Fruit fly (Drosophila melanogaster) whole organism, embryonic: Measurements from ENCODE around the gene CG16736.

Source experiments
- Bteb2 ChIP-seq: fragments of 200-800 bp; sonication (Bioruptor generic); optimal IDR thresholded peaks from 2 replicates; lab custom pipeline; 2016; ENCODE audit warnings: missing biosample characterization, missing genetic modification characterization
- CG10147 ChIP-seq: fragments of 200-800 bp; sonication (Bioruptor generic); optimal IDR thresholded peaks from 2 replicates; lab custom pipeline; 2019; ENCODE audit warnings: missing biosample characterization, mild to moderate bottlenecking, missing genetic modification characterization, moderate library complexity
- CG1024 ChIP-seq: fragments of 200-800 bp; sonication (Bioruptor generic); IDR thresholded peaks from 2 replicates; pipeline ENCODE4 v1.3.6; 2022; ENCODE audit warnings: missing biosample characterization, missing genetic modification characterization
- CG10321 ChIP-seq: fragments of 200-800 bp; sonication (Bioruptor generic); IDR thresholded peaks from 2 replicates; pipeline ENCODE4 v1.3.6; 2022; ENCODE audit warnings: missing biosample characterization, missing genetic modification characterization
- CG10431 ChIP-seq: fragments of 200-800 bp; sonication (Bioruptor generic); optimal IDR thresholded peaks from 3 replicates; lab custom pipeline; 2018; ENCODE audit warnings: missing biosample characterization, mild to moderate bottlenecking, missing genetic modification characterization
- CG10462 ChIP-seq: fragments of 200-800 bp; sonication (Bioruptor generic); optimal IDR thresholded peaks from 2 replicates; lab custom pipeline; 2016; ENCODE audit warnings: missing biosample characterization, missing genetic modification characterization
- CG10979 ChIP-seq: fragments of 200-800 bp; sonication (Bioruptor generic); optimal IDR thresholded peaks from 2 replicates; lab custom pipeline; 2018; ENCODE audit warnings: missing biosample characterization, mild to moderate bottlenecking, missing genetic modification characterization, moderate library complexity
- CG11696 ChIP-seq: fragments of 200-800 bp; sonication (Bioruptor generic); IDR thresholded peaks from 2 replicates; pipeline ENCODE4 v1.3.6; 2022; ENCODE audit warnings: missing biosample characterization, missing genetic modification characterization
- CG14710 ChIP-seq: fragments of 200-800 bp; sonication (Bioruptor generic); optimal IDR thresholded peaks from 3 replicates; lab custom pipeline; 2019; ENCODE audit warnings: missing biosample characterization, mild to moderate bottlenecking, missing genetic modification characterization, moderate library complexity
- CG15269 ChIP-seq: fragments of 200-800 bp; sonication (Bioruptor generic); optimal IDR thresholded peaks from 2 replicates; lab custom pipeline; 2018; ENCODE audit warnings: missing biosample characterization, mild to moderate bottlenecking, missing genetic modification characterization, moderate library complexity
- CG15696 ChIP-seq: fragments of 200-800 bp; sonication (Bioruptor generic); optimal IDR thresholded peaks from 2 replicates; lab custom pipeline; 2019; ENCODE audit warnings: missing biosample characterization, mild to moderate bottlenecking, missing genetic modification characterization, moderate library complexity
- CG16815 ChIP-seq: fragments of 200-800 bp; sonication (Bioruptor generic); optimal IDR thresholded peaks from 3 replicates; lab custom pipeline; 2017; ENCODE audit warnings: missing biosample characterization, mild to moderate bottlenecking, missing genetic modification characterization
- CG18599 ChIP-seq: fragments of 200-800 bp; sonication (Bioruptor generic); optimal IDR thresholded peaks from 3 replicates; lab custom pipeline; 2017; ENCODE audit warnings: missing biosample characterization, missing genetic modification characterization, mild to moderate bottlenecking, moderate library complexity, missing genetic modification reagents
- CG2202 ChIP-seq: fragments of 200-800 bp; sonication (Bioruptor generic); optimal IDR thresholded peaks from 2 replicates; lab custom pipeline; 2018; ENCODE audit warnings: missing biosample characterization, mild to moderate bottlenecking, missing genetic modification characterization
- CG2678 ChIP-seq: fragments of 200-800 bp; sonication (Bioruptor generic); optimal IDR thresholded peaks from 3 replicates; lab custom pipeline; 2019; ENCODE audit warnings: missing biosample characterization, mild to moderate bottlenecking, missing genetic modification characterization, moderate library complexity
- CG31224 ChIP-seq: fragments of 200-800 bp; sonication (Bioruptor generic); IDR thresholded peaks from 2 replicates; pipeline ENCODE4 v1.3.6; 2022; ENCODE audit warnings: missing biosample characterization, missing genetic modification characterization
- CG5180 ChIP-seq: fragments of 200-800 bp; sonication (Bioruptor generic); optimal IDR thresholded peaks from 3 replicates; lab custom pipeline; 2017; ENCODE audit warnings: missing biosample characterization, missing genetic modification characterization, mild to moderate bottlenecking, moderate library complexity, missing genetic modification reagents
- CG6254 ChIP-seq: fragments of 200-800 bp; sonication (Bioruptor generic); optimal IDR thresholded peaks from 3 replicates; lab custom pipeline; 2017; ENCODE audit warnings: mild to moderate bottlenecking, missing biosample characterization, missing genetic modification reagents, missing genetic modification characterization
- CG6654 ChIP-seq: fragments of 200-800 bp; sonication (Bioruptor generic); optimal IDR thresholded peaks from 2 replicates; lab custom pipeline; 2017; ENCODE audit warnings: missing biosample characterization, mild to moderate bottlenecking, missing genetic modification characterization
- CG8388 ChIP-seq: fragments of 200-800 bp; sonication (Bioruptor generic); optimal IDR thresholded peaks from 2 replicates; lab custom pipeline; 2019; ENCODE audit warnings: missing biosample characterization, mild to moderate bottlenecking, missing genetic modification characterization, moderate library complexity
- CG8478 ChIP-seq: fragments of >200 bp; optimal IDR thresholded peaks from 2 replicates; lab custom pipeline; 2018
- CG9817 ChIP-seq: fragments of 200-800 bp; sonication (Bioruptor generic); optimal IDR thresholded peaks from 2 replicates; lab custom pipeline; 2018; ENCODE audit warnings: missing biosample characterization, mild to moderate bottlenecking, missing genetic modification characterization, moderate library complexity
- Fer2 ChIP-seq: fragments of 200-800 bp; sonication (Bioruptor generic); optimal IDR thresholded peaks from 2 replicates; lab custom pipeline; 2018; ENCODE audit warnings: missing biosample characterization, mild to moderate bottlenecking, missing genetic modification characterization, moderate library complexity
- Mad ChIP-seq: fragments of 200-800 bp; sonication (Bioruptor generic); optimal IDR thresholded peaks from 2 replicates; lab custom pipeline; 2016; ENCODE audit warnings: missing biosample characterization, missing genetic modification characterization
- NC2α ChIP-seq: fragments of 200-800 bp; sonication (Bioruptor generic); optimal IDR thresholded peaks from 2 replicates; lab custom pipeline; 2016; ENCODE audit warnings: missing biosample characterization, missing genetic modification characterization
- NC2β ChIP-seq: fragments of 200-800 bp; sonication (Bioruptor generic); optimal IDR thresholded peaks from 2 replicates; lab custom pipeline; 2016; ENCODE audit warnings: missing biosample characterization, missing genetic modification characterization
- Nf-YB ChIP-seq: fragments of 200-800 bp; sonication (Bioruptor generic); optimal IDR thresholded peaks from 3 replicates; lab custom pipeline; 2019; ENCODE audit warnings: missing biosample characterization, mild to moderate bottlenecking, missing genetic modification characterization, moderate library complexity
- Sox102F ChIP-seq: fragments of 200-800 bp; sonication (Bioruptor generic); optimal IDR thresholded peaks from 2 replicates; lab custom pipeline; 2018; ENCODE audit warnings: missing biosample characterization, mild to moderate bottlenecking, missing genetic modification characterization, moderate library complexity
- bcd ChIP-seq: fragments of 200-800 bp; sonication (Bioruptor generic); optimal IDR thresholded peaks from 2 replicates; lab custom pipeline; 2017; ENCODE audit warnings: missing biosample characterization, mild to moderate bottlenecking, missing genetic modification characterization
- br ChIP-seq: fragments of >200 bp; optimal IDR thresholded peaks from 2 replicates; lab custom pipeline; 2017
- chinmo ChIP-seq: fragments of 200-800 bp; sonication (Bioruptor generic); IDR thresholded peaks from 4 replicates; pipeline ENCODE4 v1.3.6; 2022; ENCODE audit warnings: missing biosample characterization, missing genetic modification characterization; ENCODE audit not compliant: partially characterized antibody
- corto ChIP-seq: fragments of 200-800 bp; sonication (Bioruptor generic); optimal IDR thresholded peaks from 2 replicates; lab custom pipeline; 2016; ENCODE audit warnings: missing biosample characterization, mild to moderate bottlenecking, missing genetic modification characterization, moderate library complexity
- dm ChIP-seq: fragments of 200-800 bp; sonication (Bioruptor generic); optimal IDR thresholded peaks from 3 replicates; lab custom pipeline; 2016; ENCODE audit warnings: missing biosample characterization, missing genetic modification characterization
- ewg ChIP-seq: fragments of 200-800 bp; sonication (Bioruptor generic); optimal IDR thresholded peaks from 3 replicates; lab custom pipeline; 2017; ENCODE audit warnings: mild to moderate bottlenecking, missing biosample characterization, missing genetic modification reagents, missing genetic modification characterization
- jumu ChIP-seq: fragments of 200-800 bp; sonication (Bioruptor generic); optimal IDR thresholded peaks from 3 replicates; lab custom pipeline; 2016; ENCODE audit warnings: missing biosample characterization, missing genetic modification characterization
- ken ChIP-seq: fragments of 200-800 bp; sonication (Bioruptor generic); IDR thresholded peaks from 3 replicates; pipeline ENCODE4 v1.3.6; 2022; ENCODE audit warnings: missing biosample characterization, missing genetic modification characterization
- kni ChIP-seq: fragments of 200-800 bp; sonication (Bioruptor generic); optimal IDR thresholded peaks from 3 replicates; lab custom pipeline; 2017; ENCODE audit warnings: mild to moderate bottlenecking, missing biosample characterization, missing genetic modification reagents, missing genetic modification characterization
- lbe ChIP-seq: fragments of 200-800 bp; sonication (Bioruptor generic); optimal IDR thresholded peaks from 2 replicates; lab custom pipeline; 2016; ENCODE audit warnings: missing biosample characterization, mild to moderate bottlenecking, missing genetic modification characterization
- nerfin-1 ChIP-seq: fragments of 200-800 bp; sonication (Bioruptor generic); optimal IDR thresholded peaks from 3 replicates; lab custom pipeline; 2019; ENCODE audit warnings: missing biosample characterization, mild to moderate bottlenecking, missing genetic modification characterization, moderate library complexity
- nerfin-2 ChIP-seq: fragments of 200-800 bp; sonication (Bioruptor generic); IDR thresholded peaks from 2 replicates; pipeline ENCODE4 v1.3.6; 2022; ENCODE audit warnings: missing biosample characterization, missing genetic modification characterization; ENCODE audit not compliant: partially characterized antibody
- phol ChIP-seq: fragments of 200-800 bp; sonication (Bioruptor generic); optimal IDR thresholded peaks from 3 replicates; lab custom pipeline; 2018; ENCODE audit warnings: missing biosample characterization, mild to moderate bottlenecking, missing genetic modification characterization, moderate library complexity
- sens-2 ChIP-seq: fragments of 200-800 bp; sonication (Bioruptor generic); IDR thresholded peaks from 2 replicates; pipeline ENCODE4 v1.3.6; 2022; ENCODE audit warnings: missing biosample characterization, missing genetic modification characterization
- stwl ChIP-seq: fragments of 200-800 bp; sonication (Bioruptor generic); optimal IDR thresholded peaks from 3 replicates; lab custom pipeline; 2018; ENCODE audit warnings: missing biosample characterization, mild to moderate bottlenecking, missing genetic modification characterization, moderate library complexity
- tll ChIP-seq, 2 experiments: fragments of 200-800 bp in 1 of 2; fragments of >200 bp in 1 of 2; sonication (Bioruptor generic) in 1 of 2; optimal IDR thresholded peaks; 2 replicates each; lab custom pipeline; 2017 to 2019; ENCODE audit warnings: missing biosample characterization in 2 of 2, missing genetic modification characterization in 2 of 2, mild to moderate bottlenecking in 1 of 2, moderate library complexity in 1 of 2
- ttk ChIP-seq: fragments of 200-800 bp; sonication (Bioruptor generic); IDR thresholded peaks from 2 replicates; pipeline ENCODE4 v2.1.2; 2022; ENCODE audit warnings: missing biosample characterization, missing genetic modification characterization

CG16736 gene

DNA sequence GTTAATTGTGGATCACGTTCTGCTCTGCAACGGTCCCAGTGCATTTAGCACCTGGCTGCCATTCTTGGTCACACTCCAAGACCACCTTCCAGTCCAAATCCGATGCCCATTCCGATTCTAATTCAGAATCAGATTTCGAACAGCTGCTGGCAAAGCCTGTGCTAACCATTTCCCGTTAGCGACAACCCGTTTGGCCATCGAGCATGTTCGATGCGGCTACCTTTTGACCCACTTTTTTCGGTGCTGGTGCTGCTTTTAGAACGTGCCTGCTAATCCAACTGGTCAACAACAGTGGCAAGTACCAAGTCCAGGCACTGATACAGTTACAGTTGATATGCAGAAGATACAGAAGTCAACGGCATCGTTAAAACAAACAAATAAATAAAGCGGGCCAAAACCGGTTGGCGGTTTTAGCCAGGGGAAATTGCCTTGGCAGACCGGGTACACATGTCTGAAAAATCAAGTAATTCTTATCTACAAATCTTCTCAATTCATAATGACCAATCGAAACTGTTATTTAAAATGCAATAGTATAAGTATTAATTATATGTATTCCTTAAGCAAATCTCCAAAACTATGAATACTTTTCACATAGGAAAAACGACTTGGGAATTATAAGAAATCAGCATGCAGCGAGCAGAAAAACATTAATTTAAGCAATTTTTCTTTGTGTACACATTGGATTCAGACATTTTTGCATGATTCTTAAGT is 8.3 kb downstream of the CG16736 start:
- TF ChIP-seq CG8388 (no peak), CG8478 (lab: Kevin White, UChicago) (no peak), jumu (GFP tag; lab: Kevin White, UChicago) (no peak), nerfin-2 (GFP tag; lab: Robert Waterston, UW) (0 out of 2 replicates have a peak, but pooled peaks have one; percentile 31), stwl (tag; lab: Kevin White, UChicago) (no peak), CG5180 (GFP tag; lab: Kevin White, UChicago) (peak; percentile 95), CG16815 (GFP tag; lab: Kevin White, UChicago) (no peak), Fer2 (tag; lab: Kevin White, UChicago) (no peak), Mad (GFP tag; lab: Kevin White, UChicago) (no peak), kni (peak; percentile 40), CG18599 (GFP tag; lab: Kevin White, UChicago) (no peak), lbe (GFP tag; lab: Kevin White, UChicago) (peak; percentile 15), tll (GFP tag; optimal IDR thresholded peaks at IDR 0.05; lab: Kevin White, UChicago) (peak in 1 of 2 experiments; percentile 74), Nf-YB (GFP tag; lab: Kevin White, UChicago) (no peak), chinmo (GFP tag; lab: Robert Waterston, UW) (0 out of 4 replicates have a peak, but pooled peaks have one; percentile 37), CG10321 (GFP tag; lab: Robert Waterston, UW) (0 out of 2 replicates have a peak, but pooled peaks have one; percentile 19)

DNA sequence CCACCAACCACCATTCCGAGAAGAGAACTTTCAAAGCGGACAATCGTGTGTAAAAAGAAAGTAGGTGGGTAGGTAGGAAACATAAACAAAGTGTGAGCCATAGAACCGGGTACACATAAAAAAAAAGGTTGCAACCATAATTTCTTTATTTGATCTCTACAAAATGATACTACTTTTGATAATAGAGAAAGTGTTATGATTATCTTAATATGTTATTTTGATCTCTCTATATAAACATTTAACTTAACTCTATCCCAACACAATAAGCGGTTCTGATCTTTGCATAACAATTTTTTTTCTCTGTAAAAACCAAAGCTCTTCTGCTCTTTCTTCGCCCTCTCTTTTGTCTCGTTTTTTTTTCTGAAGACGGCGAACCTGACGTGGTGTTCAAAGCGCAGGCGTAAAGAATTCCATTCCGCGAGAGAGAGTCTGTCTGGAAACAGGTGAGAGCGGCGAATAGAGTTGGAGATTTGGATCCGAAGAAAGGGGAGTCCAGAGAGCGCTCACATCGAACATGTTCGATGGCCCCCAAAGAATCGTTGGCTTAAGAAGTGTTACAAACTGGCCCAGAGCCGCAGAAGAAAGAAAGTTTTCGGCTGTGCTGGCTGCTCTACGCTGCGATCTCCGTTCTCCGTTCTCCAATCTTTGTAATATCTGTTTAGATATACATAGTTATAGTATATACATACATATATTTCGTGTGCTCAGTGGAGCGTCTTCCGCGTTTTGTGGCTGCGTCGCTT is 10.5 kb downstream of the CG16736 start:
- TF ChIP-seq CG10147 (GFP tag; lab: Kevin White, UChicago) (no peak), CG10979 (tag; lab: Kevin White, UChicago) (peak; percentile 91), CG14710 (tag; lab: Kevin White, UChicago) (peak; percentile 80), CG9817 (tag; lab: Kevin White, UChicago) (peak; percentile 29), CG2678 (tag; lab: Kevin White, UChicago) (peak; percentile 82), NC2β (GFP tag; lab: Kevin White, UChicago) (peak; percentile 62), sens-2 (GFP tag; lab: Robert Waterston, UW) (peak; percentile 66; the same call in 1 of the 2 replicates), CG6254 (GFP tag; lab: Kevin White, UChicago) (peak; percentile 78), CG6654 (GFP tag; lab: Kevin White, UChicago) (peak; percentile 25), CG15696 (tag; lab: Kevin White, UChicago) (peak; percentile 13), ttk (GFP tag; lab: Robert Waterston, UW) (0 out of 2 replicates have a peak, but pooled peaks have one; percentile 58), Sox102F (GFP tag; lab: Kevin White, UChicago) (peak; percentile 74), ewg (peak; percentile 42), Bteb2 (peak; percentile 28), nerfin-1 (tag; lab: Kevin White, UChicago) (peak; percentile 80), NC2α (GFP tag; lab: Kevin White, UChicago) (peak; percentile 31), CG10462 (GFP tag; lab: Kevin White, UChicago) (peak; percentile 30), bcd (GFP tag; lab: Kevin White, UChicago) (peak; percentile 60), ken (peak; percentile 37; the same call in 1 of the 3 replicates), CG1024 (GFP tag; lab: Robert Waterston, UW) (peak; percentile 47; the same call in 1 of the 2 replicates), CG11696 (GFP tag; lab: Robert Waterston, UW) (no peak), dm (GFP tag; lab: Kevin White, UChicago) (peak; percentile 39), phol (tag; lab: Kevin White, UChicago) (peak; percentile 72), CG31224 (peak; percentile 13; the same call in 1 of the 2 replicates), CG2202 (tag; lab: Kevin White, UChicago) (peak; percentile 71), CG15269 (tag; lab: Kevin White, UChicago) (peak; percentile 51), CG10431 (peak; percentile 69), corto (peak; percentile 39), br (lab: Kevin White, UChicago) (no peak)
